Fruit fly (Drosophila melanogaster): ENCODE results near the gene CG42717.

The CG42717 gene

DNA sequence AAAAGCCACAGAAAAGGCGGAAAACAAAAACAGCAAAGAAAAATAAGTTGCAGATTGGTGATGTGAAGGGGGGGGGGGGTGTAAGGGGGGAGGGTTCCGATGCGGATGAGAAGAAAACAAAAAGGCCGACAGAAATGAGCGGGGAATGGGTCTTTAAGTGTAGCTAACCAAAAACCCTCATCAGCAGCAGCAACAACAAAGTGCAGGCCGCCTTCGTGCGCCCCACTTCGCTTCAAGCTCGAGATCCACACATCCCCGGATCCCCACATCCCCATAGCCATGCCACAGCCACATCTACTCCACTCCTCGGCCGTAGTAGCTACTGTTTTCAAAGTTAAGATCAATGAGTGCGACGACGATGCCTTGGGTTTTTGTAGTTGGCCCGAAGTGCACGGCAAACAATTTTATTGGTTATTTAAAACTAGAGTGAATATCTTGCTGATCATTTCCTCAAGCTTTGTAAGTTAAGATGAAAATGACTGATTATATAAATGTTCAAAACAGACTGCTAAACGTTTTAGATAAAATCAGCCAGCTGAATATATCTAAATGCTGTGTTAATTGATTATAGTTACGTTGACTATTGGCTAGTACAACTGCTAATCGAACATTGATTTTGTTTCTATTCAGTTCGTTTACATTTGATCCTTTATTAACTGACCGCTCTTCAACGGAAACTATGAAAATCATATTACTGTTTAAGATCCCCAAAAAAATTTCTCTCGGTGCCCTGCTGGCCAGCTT, 8.5 kb downstream of the CG42717 start (continued):
- no peak for TF ChIP-seq lov (optimal IDR thresholded peaks at IDR 0.05)
- no peak for TF ChIP-seq lov (GFP tag; IDR thresholded peaks at IDR 0.05)
- TF ChIP-seq CG14441 (GFP tag; IDR thresholded peaks at IDR 0.05), result no peak
- no peak for TF ChIP-seq Hmx (GFP tag; optimal IDR thresholded peaks at IDR 0.05)
- no peak for TF ChIP-seq kay (GFP tag; optimal IDR thresholded peaks at IDR 0.05)
- TF ChIP-seq Elba2 (GFP tag; optimal IDR thresholded peaks at IDR 0.05), result no peak
- TF ChIP-seq Hr78 (GFP tag; optimal IDR thresholded peaks at IDR 0.05), result no peak
- peak in 1 of 2 experiments; percentile 38 for TF ChIP-seq Pdp1 (GFP tag; optimal IDR thresholded peaks at IDR 0.05)
- peak in 1 of 2 experiments; percentile 8 for TF ChIP-seq bsh (GFP tag; optimal IDR thresholded peaks at IDR 0.05)
- no peak for TF ChIP-seq D19A (tag; optimal IDR thresholded peaks at IDR 0.05)
- no peak for TF ChIP-seq psq (GFP tag; optimal IDR thresholded peaks at IDR 0.05)
- no peak for TF ChIP-seq Rx (GFP tag; IDR thresholded peaks at IDR 0.05)
- TF ChIP-seq BEAF-32 (GFP tag; optimal IDR thresholded peaks at IDR 0.05), result no peak
- no peak for TF ChIP-seq CG6654 (GFP tag; optimal IDR thresholded peaks at IDR 0.05)
- TF ChIP-seq CG9215 (GFP tag; IDR thresholded peaks at IDR 0.05), result no peak
- TF ChIP-seq Oli (tag; optimal IDR thresholded peaks at IDR 0.05), result peak; percentile 31
- no peak for TF ChIP-seq ci (GFP tag; IDR thresholded peaks at IDR 0.05)
- TF ChIP-seq CG33213 (GFP tag; optimal IDR thresholded peaks at IDR 0.05), result no peak
- no peak for TF ChIP-seq Neu2 (GFP tag; optimal IDR thresholded peaks at IDR 0.05; ENCODE audit: borderline replicate concordance)
- no peak for TF ChIP-seq CG7372 (GFP tag; IDR thresholded peaks at IDR 0.05)
- TF ChIP-seq grau (tag; optimal IDR thresholded peaks at IDR 0.05), result no peak
- no peak for TF ChIP-seq kni (GFP tag; optimal IDR thresholded peaks at IDR 0.05)
- no peak for TF ChIP-seq unpg (GFP tag; optimal IDR thresholded peaks at IDR 0.05)
- no peak for TF ChIP-seq gro (GFP tag; optimal IDR thresholded peaks at IDR 0.05)
- TF ChIP-seq CG11398 (GFP tag; optimal IDR thresholded peaks at IDR 0.05), result no peak
- no peak for TF ChIP-seq Jarid2 (GFP tag; optimal IDR thresholded peaks at IDR 0.05)
- TF ChIP-seq ranshi (GFP tag; IDR thresholded peaks at IDR 0.05), result no peak
- TF ChIP-seq Nf-YC (tag; optimal IDR thresholded peaks at IDR 0.05), result no peak
- TF ChIP-seq Sry-β (GFP tag; optimal IDR thresholded peaks at IDR 0.05), result no peak
- no peak for TF ChIP-seq caup (GFP tag; optimal IDR thresholded peaks at IDR 0.05; ENCODE audit: severe bottlenecking)
- TF ChIP-seq CG14014 (GFP tag; IDR thresholded peaks at IDR 0.05), result no peak
- no peak for TF ChIP-seq HLHmδ (GFP tag; optimal IDR thresholded peaks at IDR 0.05)
- no peak for TF ChIP-seq stwl (tag; optimal IDR thresholded peaks at IDR 0.05)
- TF ChIP-seq gsb-n (tag; optimal IDR thresholded peaks at IDR 0.05), result no peak
- TF ChIP-seq Ada2b (GFP tag; IDR thresholded peaks at IDR 0.05), result no peak
- TF ChIP-seq CG11504 (tag; optimal IDR thresholded peaks at IDR 0.05), result peak; percentile 40
- TF ChIP-seq Awh (GFP tag; IDR thresholded peaks at IDR 0.05), result no peak
- TF ChIP-seq dysf (GFP tag; IDR thresholded peaks at IDR 0.05), result no peak
- TF ChIP-seq D (optimal IDR thresholded peaks at IDR 0.05), result no peak
- no peak for TF ChIP-seq D (GFP tag; optimal IDR thresholded peaks at IDR 0.05)
- TF ChIP-seq chm (GFP tag; IDR thresholded peaks at IDR 0.05), result no peak
- no peak for TF ChIP-seq CG8944 (GFP tag; optimal IDR thresholded peaks at IDR 0.05)
- TF ChIP-seq Atf3 (GFP tag; optimal IDR thresholded peaks at IDR 0.05), result no peak
- no peak for TF ChIP-seq CG11723 (GFP tag; optimal IDR thresholded peaks at IDR 0.05)
- no peak for TF ChIP-seq emc (GFP tag; optimal IDR thresholded peaks at IDR 0.05)
- TF ChIP-seq CG17829 (tag; optimal IDR thresholded peaks at IDR 0.05), result peak; percentile 24
- no peak for TF ChIP-seq CG16815 (GFP tag; optimal IDR thresholded peaks at IDR 0.05)
- no peak for TF ChIP-seq btn (GFP tag; optimal IDR thresholded peaks at IDR 0.05)
- no peak for TF ChIP-seq otp (GFP tag; IDR thresholded peaks at IDR 0.05)
- TF ChIP-seq pnt (GFP tag; optimal IDR thresholded peaks at IDR 0.05), result no peak
- TF ChIP-seq her (GFP tag; optimal IDR thresholded peaks at IDR 0.05), result no peak

Measured in whole organism, embryonic.